Fruit fly (Drosophila melanogaster) whole organism, embryonic: ENCODE data around the gene Gss1.

Experiments
- Ada2b ChIP-seq: fragments of 200-800 bp; sonication (Bioruptor generic); IDR thresholded peaks from 2 replicates; pipeline ENCODE4 v1.3.6; 2022; ENCODE audit warnings: missing biosample characterization, missing genetic modification characterization
- CG10431 ChIP-seq: fragments of 200-800 bp; sonication (Bioruptor generic); optimal IDR thresholded peaks from 3 replicates; lab custom pipeline; 2018; ENCODE audit warnings: missing biosample characterization, mild to moderate bottlenecking, missing genetic modification characterization
- CG10543 ChIP-seq: fragments of 200-800 bp; sonication (Bioruptor generic); optimal IDR thresholded peaks from 3 replicates; lab custom pipeline; 2017; ENCODE audit warnings: missing biosample characterization, mild to moderate bottlenecking, missing genetic modification characterization, moderate library complexity
- CG11085 ChIP-seq: fragments of 200-800 bp; sonication (Bioruptor generic); IDR thresholded peaks from 2 replicates; pipeline ENCODE4 v1.3.6; 2022; ENCODE audit warnings: missing biosample characterization, missing genetic modification characterization
- CG12769 ChIP-seq: fragments of 200-800 bp; sonication (Bioruptor generic); optimal IDR thresholded peaks from 2 replicates; lab custom pipeline; 2019; ENCODE audit warnings: missing biosample characterization, mild to moderate bottlenecking, missing genetic modification characterization, moderate library complexity
- CG14710 ChIP-seq: fragments of 200-800 bp; sonication (Bioruptor generic); optimal IDR thresholded peaks from 3 replicates; lab custom pipeline; 2019; ENCODE audit warnings: missing biosample characterization, mild to moderate bottlenecking, missing genetic modification characterization, moderate library complexity
- CG15269 ChIP-seq: fragments of 200-800 bp; sonication (Bioruptor generic); optimal IDR thresholded peaks from 2 replicates; lab custom pipeline; 2018; ENCODE audit warnings: missing biosample characterization, mild to moderate bottlenecking, missing genetic modification characterization, moderate library complexity
- CG16813 ChIP-seq: fragments of 200-800 bp; sonication (Bioruptor generic); IDR thresholded peaks from 3 replicates; pipeline ENCODE4 v1.3.6; 2022; ENCODE audit warnings: missing biosample characterization, missing genetic modification characterization; ENCODE audit not compliant: partially characterized antibody
- CG17385 ChIP-seq: fragments of 200-800 bp; sonication (Bioruptor generic); optimal IDR thresholded peaks from 3 replicates; lab custom pipeline; 2018; ENCODE audit warnings: missing biosample characterization, mild to moderate bottlenecking, missing genetic modification characterization
- CG17829 ChIP-seq: fragments of 200-800 bp; optimal IDR thresholded peaks from 2 replicates; lab custom pipeline; 2019; ENCODE audit warnings: missing biosample characterization, mild to moderate bottlenecking, missing genetic modification characterization, moderate library complexity
- CG1792 ChIP-seq: fragments of 200-800 bp; sonication (Bioruptor generic); optimal IDR thresholded peaks from 2 replicates; lab custom pipeline; 2016; ENCODE audit warnings: missing biosample characterization, missing genetic modification characterization
- CG18011 ChIP-seq: fragments of 200-800 bp; sonication (Bioruptor generic); optimal IDR thresholded peaks from 2 replicates; lab custom pipeline; 2017; ENCODE audit warnings: missing biosample characterization, missing genetic modification characterization, mild to moderate bottlenecking, moderate library complexity, missing genotype
- CG2199 ChIP-seq: fragments of 200-800 bp; sonication (Bioruptor generic); IDR thresholded peaks from 3 replicates; pipeline ENCODE4 v1.3.6; 2022; ENCODE audit warnings: missing biosample characterization, missing genetic modification characterization
- CG2202 ChIP-seq: fragments of 200-800 bp; sonication (Bioruptor generic); optimal IDR thresholded peaks from 2 replicates; lab custom pipeline; 2018; ENCODE audit warnings: missing biosample characterization, mild to moderate bottlenecking, missing genetic modification characterization
- CG2678 ChIP-seq: fragments of 200-800 bp; sonication (Bioruptor generic); optimal IDR thresholded peaks from 3 replicates; lab custom pipeline; 2019; ENCODE audit warnings: missing biosample characterization, mild to moderate bottlenecking, missing genetic modification characterization, moderate library complexity
- CG2889 ChIP-seq: fragments of 200-800 bp; sonication (Bioruptor generic); IDR thresholded peaks from 3 replicates; pipeline ENCODE4 v1.3.6; 2022; ENCODE audit warnings: missing biosample characterization, missing genetic modification characterization
- CG32772 ChIP-seq: fragments of 200-800 bp; sonication (Bioruptor generic); IDR thresholded peaks from 2 replicates; pipeline ENCODE4 v1.3.6; 2022; ENCODE audit warnings: missing biosample characterization, missing genetic modification characterization
- CG3726 ChIP-seq: fragments of 200-800 bp; sonication (Bioruptor generic); IDR thresholded peaks from 3 replicates; pipeline ENCODE4, ENCODE4 v1.3.6; 2022; ENCODE audit warnings: missing biosample characterization, missing genetic modification characterization
- CG3847 ChIP-seq: fragments of 200-800 bp; sonication (Bioruptor generic); IDR thresholded peaks from 2 replicates; pipeline ENCODE4 v1.3.6; 2022; ENCODE audit warnings: missing biosample characterization, missing genetic modification characterization
- CG6813 ChIP-seq: fragments of 200-800 bp; sonication (Bioruptor generic); optimal IDR thresholded peaks from 2 replicates; lab custom pipeline; 2017; ENCODE audit warnings: missing biosample characterization, missing genetic modification characterization, mild to moderate bottlenecking, moderate library complexity, missing genetic modification reagents
- CG7928 ChIP-seq: fragments of 200-800 bp; sonication (Bioruptor generic); optimal IDR thresholded peaks from 2 replicates; lab custom pipeline; 2017; ENCODE audit warnings: missing biosample characterization, mild to moderate bottlenecking, missing genetic modification characterization
- CG7963 ChIP-seq: fragments of 200-800 bp; sonication (Bioruptor generic); IDR thresholded peaks from 3 replicates; pipeline ENCODE4 v1.3.6; 2022; ENCODE audit warnings: missing biosample characterization, missing genetic modification characterization; ENCODE audit not compliant: partially characterized antibody
- CG8478 ChIP-seq: fragments of >200 bp; optimal IDR thresholded peaks from 2 replicates; lab custom pipeline; 2018
- CG9727 ChIP-seq: fragments of 200-800 bp; sonication (Bioruptor generic); optimal IDR thresholded peaks from 3 replicates; lab custom pipeline; 2017; ENCODE audit warnings: missing biosample characterization, mild to moderate bottlenecking, missing genetic modification characterization
- Dll ChIP-seq: fragments of 200-800 bp; sonication (Bioruptor generic); IDR thresholded peaks from 4 replicates; pipeline ENCODE4 v1.3.6; 2022; ENCODE audit warnings: missing biosample characterization, missing genetic modification characterization; ENCODE audit not compliant: partially characterized antibody
- Dref ChIP-seq: fragments of 200-800 bp; sonication (Bioruptor generic); IDR thresholded peaks from 2 replicates; pipeline ENCODE4 v1.3.6; 2022; ENCODE audit warnings: missing biosample characterization, missing genetic modification characterization
- Hmr ChIP-seq: fragments of 200-800 bp; sonication (Bioruptor generic); optimal IDR thresholded peaks from 3 replicates; lab custom pipeline; 2017; ENCODE audit warnings: mild to moderate bottlenecking, missing biosample characterization, missing genetic modification reagents, missing genetic modification characterization
- Hr78 ChIP-seq, 2 experiments: fragments of 200-800 bp in 1 of 2; fragments of >200 bp in 1 of 2; sonication (Bioruptor generic) in 1 of 2; optimal IDR thresholded peaks; 2 replicates each; lab custom pipeline; 2017 to 2019; ENCODE audit warnings: missing biosample characterization in 2 of 2, missing genetic modification characterization in 2 of 2, mild to moderate bottlenecking in 1 of 2, moderate library complexity in 1 of 2
- Kr ChIP-seq: fragments of 200-800 bp; sonication (Bioruptor generic); optimal IDR thresholded peaks from 2 replicates; lab custom pipeline; 2017; ENCODE audit warnings: missing biosample characterization, mild to moderate bottlenecking, missing genetic modification characterization
- MBD-R2 ChIP-seq: fragments of 200-800 bp; sonication (Bioruptor generic); IDR thresholded peaks from 2 replicates; pipeline ENCODE4 v1.3.6; 2022; ENCODE audit warnings: missing biosample characterization, missing genetic modification characterization
- Ptx1 ChIP-seq: fragments of 200-800 bp; sonication (Bioruptor generic); IDR thresholded peaks from 2 replicates; pipeline ENCODE4 v1.3.6; 2022; ENCODE audit warnings: missing biosample characterization, missing genetic modification characterization
- abd-A ChIP-seq: fragments of 200-800 bp; sonication (Bioruptor generic); optimal IDR thresholded peaks from 3 replicates; lab custom pipeline; 2019; ENCODE audit warnings: missing biosample characterization, mild to moderate bottlenecking, missing genetic modification characterization, moderate library complexity
- amos ChIP-seq: fragments of 200-800 bp; sonication (Bioruptor generic); IDR thresholded peaks from 2 replicates; pipeline ENCODE4 v1.3.6; 2022; ENCODE audit warnings: missing biosample characterization, missing genetic modification characterization; ENCODE audit not compliant: partially characterized antibody
- ase ChIP-seq: fragments of 200-800 bp; sonication (Bioruptor generic); IDR thresholded peaks from 3 replicates; pipeline ENCODE4 v1.3.6; 2022; ENCODE audit warnings: missing biosample characterization, missing genetic modification characterization
- bigmax ChIP-seq: fragments of 200-800 bp; sonication (Bioruptor generic); optimal IDR thresholded peaks from 2 replicates; lab custom pipeline; 2018; ENCODE audit warnings: missing biosample characterization, mild to moderate bottlenecking, missing genetic modification characterization
- croc ChIP-seq: fragments of 200-800 bp; sonication (Bioruptor generic); conservative IDR thresholded peaks from 3 replicates; pipeline ENCODE4 v1.3.6; 2022; ENCODE audit warnings: missing biosample characterization, missing genetic modification characterization
- cwo ChIP-seq: fragments of 200-800 bp; sonication (Bioruptor generic); optimal IDR thresholded peaks from 3 replicates; lab custom pipeline; 2017; ENCODE audit warnings: missing biosample characterization, missing genetic modification characterization, mild to moderate bottlenecking, moderate library complexity, missing genetic modification reagents
- dan ChIP-seq: fragments of 200-800 bp; sonication (Bioruptor generic); IDR thresholded peaks from 2 replicates; pipeline ENCODE4 v1.3.6; 2022; ENCODE audit warnings: missing biosample characterization, missing genetic modification characterization
- dmrt99B ChIP-seq: fragments of 200-800 bp; sonication (Bioruptor generic); optimal IDR thresholded peaks from 2 replicates; lab custom pipeline; 2018; ENCODE audit warnings: missing biosample characterization, mild to moderate bottlenecking, missing genetic modification characterization, moderate library complexity
- eyg ChIP-seq: fragments of 200-800 bp; sonication (Bioruptor generic); optimal IDR thresholded peaks from 3 replicates; lab custom pipeline; 2016; ENCODE audit warnings: missing biosample characterization, missing genetic modification characterization
- gsb-n ChIP-seq: fragments of 200-800 bp; sonication (Bioruptor generic); optimal IDR thresholded peaks from 3 replicates; lab custom pipeline; 2018; ENCODE audit warnings: missing biosample characterization, mild to moderate bottlenecking, missing genetic modification characterization
- ind ChIP-seq: fragments of 200-800 bp; sonication (Bioruptor generic); optimal IDR thresholded peaks from 3 replicates; lab custom pipeline; 2016; ENCODE audit warnings: missing biosample characterization, missing genetic modification characterization
- nerfin-2 ChIP-seq: fragments of 200-800 bp; sonication (Bioruptor generic); IDR thresholded peaks from 2 replicates; pipeline ENCODE4 v1.3.6; 2022; ENCODE audit warnings: missing biosample characterization, missing genetic modification characterization; ENCODE audit not compliant: partially characterized antibody
- repo ChIP-seq: fragments of 200-800 bp; sonication (Bioruptor generic); optimal IDR thresholded peaks from 2 replicates; lab custom pipeline; 2016; ENCODE audit warnings: missing biosample characterization, missing genetic modification characterization
- sens ChIP-seq: fragments of 200-800 bp; sonication (Bioruptor generic); peaks from one replicate; lab custom pipeline; 2016; ENCODE audit warnings: missing biosample characterization, missing genetic modification characterization
- sens-2 ChIP-seq: fragments of 200-800 bp; sonication (Bioruptor generic); IDR thresholded peaks from 2 replicates; pipeline ENCODE4 v1.3.6; 2022; ENCODE audit warnings: missing biosample characterization, missing genetic modification characterization
- tll ChIP-seq, 2 experiments: fragments of 200-800 bp in 1 of 2; fragments of >200 bp in 1 of 2; sonication (Bioruptor generic) in 1 of 2; optimal IDR thresholded peaks; 2 replicates each; lab custom pipeline; 2017 to 2019; ENCODE audit warnings: missing biosample characterization in 2 of 2, missing genetic modification characterization in 2 of 2, mild to moderate bottlenecking in 1 of 2, moderate library complexity in 1 of 2
- zf30C ChIP-seq: fragments of 200-800 bp; sonication (Bioruptor generic); optimal IDR thresholded peaks from 3 replicates; lab custom pipeline; 2018; ENCODE audit warnings: missing biosample characterization, mild to moderate bottlenecking, missing genetic modification characterization
- zfh1 ChIP-seq: fragments of 200-800 bp; sonication (Bioruptor generic); IDR thresholded peaks from 3 replicates; pipeline ENCODE4 v1.3.6; 2022; ENCODE audit warnings: missing biosample characterization, missing genetic modification characterization

Gene Gss1

DNA sequence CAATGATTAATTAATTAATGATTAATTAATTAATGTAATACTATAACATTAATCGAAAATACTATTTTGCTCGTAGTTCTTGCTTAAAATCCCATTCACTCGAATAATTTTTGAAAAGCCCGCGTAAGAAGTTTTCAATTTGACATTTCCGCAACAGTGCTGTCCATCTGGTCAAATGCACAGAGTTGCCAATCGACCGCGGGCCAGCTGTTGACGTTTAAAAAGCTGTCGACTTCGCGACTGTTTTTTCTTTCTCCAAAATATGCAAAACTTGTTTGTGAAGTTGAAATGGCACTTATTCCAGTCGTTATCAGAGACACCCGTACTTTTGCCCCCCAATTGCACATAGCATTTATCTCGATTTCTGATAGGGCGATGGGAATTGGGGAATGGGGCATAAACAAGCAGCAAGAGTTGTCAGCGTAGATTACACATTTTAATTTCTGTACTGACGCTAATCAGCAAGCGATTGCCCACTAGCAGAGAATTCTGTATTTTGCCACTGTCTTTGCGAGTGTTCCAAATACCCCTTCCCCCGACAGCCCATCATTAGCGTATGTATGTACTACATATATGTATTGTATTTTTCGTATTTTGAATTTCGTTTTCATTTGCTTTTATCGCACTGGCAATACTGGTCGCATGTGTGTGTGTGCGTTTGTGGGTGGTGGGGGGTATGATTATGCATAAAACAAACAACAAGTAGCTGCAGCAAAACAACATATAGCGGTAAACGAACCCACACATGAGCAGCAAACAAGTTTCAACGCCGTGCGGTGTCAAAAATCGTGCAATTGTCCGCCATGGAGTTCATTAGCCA is 32.7 kb upstream of the Gss1 start, which contains the start of gene Srx (continued):
- peak; percentile 35; the same call in 1 of the 2 replicates for TF ChIP-seq Dref (GFP tag; lab: Robert Waterston, UW)
- no peak for TF ChIP-seq croc (GFP tag; lab: Robert Waterston, UW)
- TF ChIP-seq CG17385 (GFP tag; lab: Kevin White, UChicago), result peak; percentile 21
- no peak for TF ChIP-seq CG12769 (tag; lab: Kevin White, UChicago)
- no peak for TF ChIP-seq sens-2
- 0 out of 3 replicates have a peak, but pooled peaks have one; percentile 20 for TF ChIP-seq zfh1 (GFP tag; lab: Robert Waterston, UW)
- no peak for TF ChIP-seq CG3847 (GFP tag; lab: Robert Waterston, UW)
- TF ChIP-seq Hr78 (GFP tag; optimal IDR thresholded peaks at IDR 0.05; lab: Kevin White, UChicago), result no peak
- no peak for TF ChIP-seq Ada2b
- TF ChIP-seq amos (GFP tag; lab: Robert Waterston, UW), result no peak
- no peak for TF ChIP-seq CG2202
- TF ChIP-seq zf30C (GFP tag; lab: Kevin White, UChicago), result no peak
- TF ChIP-seq tll (GFP tag; optimal IDR thresholded peaks at IDR 0.05; lab: Kevin White, UChicago), result no peak
- TF ChIP-seq repo (GFP tag; lab: Kevin White, UChicago), result no peak
- no peak for TF ChIP-seq cwo (GFP tag; lab: Kevin White, UChicago)
- TF ChIP-seq MBD-R2, result peak; percentile 33; the same call in 1 of the 2 replicates
- no peak for TF ChIP-seq nerfin-2
- TF ChIP-seq Kr (GFP tag; lab: Kevin White, UChicago), result no peak
- peak; percentile 50 for TF ChIP-seq CG2678 (tag; lab: Kevin White, UChicago)
- no peak for TF ChIP-seq CG10431 (GFP tag; lab: Kevin White, UChicago)
- TF ChIP-seq gsb-n, result no peak
- no peak for TF ChIP-seq Ptx1 (GFP tag; lab: Robert Waterston, UW)
- no peak for TF ChIP-seq CG7928 (GFP tag; lab: Kevin White, UChicago)
- TF ChIP-seq CG16813 (GFP tag; lab: Robert Waterston, UW), result no peak
- TF ChIP-seq CG32772 (GFP tag; lab: Robert Waterston, UW), result no peak
- TF ChIP-seq CG15269 (tag; lab: Kevin White, UChicago), result peak; percentile 48
- TF ChIP-seq Dll, result no peak
- no peak for TF ChIP-seq CG11085 (GFP tag; lab: Robert Waterston, UW)
- TF ChIP-seq dan (GFP tag; lab: Robert Waterston, UW), result no peak
- no peak for TF ChIP-seq CG9727 (GFP tag; lab: Kevin White, UChicago)
- TF ChIP-seq dmrt99B (tag; lab: Kevin White, UChicago), result no peak
- no peak for TF ChIP-seq CG6813
- TF ChIP-seq CG3726 (GFP tag; lab: Robert Waterston, UW), result no peak
- peak; percentile 16 for TF ChIP-seq ind (GFP tag; lab: Kevin White, UChicago)
- no peak for TF ChIP-seq CG2199 (GFP tag; lab: Robert Waterston, UW)
- peak; percentile 77 for TF ChIP-seq CG10543 (GFP tag; lab: Kevin White, UChicago)
- no peak for TF ChIP-seq CG8478 (lab: Kevin White, UChicago)
- TF ChIP-seq abd-A (tag; lab: Kevin White, UChicago), result no peak
- TF ChIP-seq CG1792, result no peak
- TF ChIP-seq CG2889 (GFP tag; lab: Robert Waterston, UW), result no peak
- TF ChIP-seq ase (GFP tag; lab: Robert Waterston, UW), result no peak
- peak; percentile 72 for TF ChIP-seq sens (GFP tag; lab: Kevin White, UChicago)
- TF ChIP-seq eyg (GFP tag; lab: Kevin White, UChicago), result no peak
- no peak for TF ChIP-seq bigmax (GFP tag; lab: Kevin White, UChicago)
- peak; percentile 35 for TF ChIP-seq CG14710 (tag; lab: Kevin White, UChicago)
- TF ChIP-seq CG7963, result no peak
- peak; percentile 2 for TF ChIP-seq Hmr (GFP tag; lab: Kevin White, UChicago)
- TF ChIP-seq CG18011, result no peak
- TF ChIP-seq CG17829 (tag; lab: Kevin White, UChicago), result no peak
